Fruit fly (Drosophila melanogaster): ENCODE measurements around the gene CG5521.

dm6 chr3R:27026009-27026408 lies 59.3 kb downstream of the CG5521 start, which contains the start of gene CG6271:
- TF ChIP-seq CG12768 (GFP tag; optimal IDR thresholded peaks at IDR 0.05) (no peak), CG7101 (tag; optimal IDR thresholded peaks at IDR 0.05) (no peak), CG1620 (GFP tag; optimal IDR thresholded peaks at IDR 0.05) (no peak), ovo (GFP tag; optimal IDR thresholded peaks at IDR 0.05) (no peak), bab1 (GFP tag; optimal IDR thresholded peaks at IDR 0.05) (no peak), Crg-1 (GFP tag; optimal IDR thresholded peaks at IDR 0.05) (no peak), cic (GFP tag; optimal IDR thresholded peaks at IDR 0.05) (no peak), kay (GFP tag; ENCODE audit: borderline replicate concordance) (no peak), toe (GFP tag; optimal IDR thresholded peaks at IDR 0.05) (no peak), CG14711 (tag; optimal IDR thresholded peaks at IDR 0.05) (no peak), CG5204 (GFP tag; optimal IDR thresholded peaks at IDR 0.05) (no peak), Mnt (GFP tag; optimal IDR thresholded peaks at IDR 0.05) (no peak)

Measured in whole organism, adult.